Fruit fly (Drosophila melanogaster) whole organism, embryonic: Measurements from ENCODE around the gene Cip4.
A peak's percentile ranks its signal among the peaks of the same experiment; 100 is the strongest.

Experiments used
- Bdp1 ChIP-seq: fragments of 200-800 bp; sonication (Bioruptor generic); optimal IDR thresholded peaks from 3 replicates; lab custom pipeline; 2016; ENCODE audit warnings: missing biosample characterization, missing genetic modification characterization
- CG3281 ChIP-seq: fragments of 200-800 bp; sonication (Bioruptor generic); optimal IDR thresholded peaks from 3 replicates; lab custom pipeline; 2017; ENCODE audit warnings: missing biosample characterization, mild to moderate bottlenecking, missing genetic modification characterization
- Eip74EF ChIP-seq, 2 experiments: fragments of 200-800 bp in 1 of 2; fragments of >200 bp in 1 of 2; sonication (Bioruptor generic) in 1 of 2; optimal IDR thresholded peaks; 2 replicates each; lab custom pipeline; 2017 to 2019; ENCODE audit warnings: missing biosample characterization in 2 of 2, missing genetic modification characterization in 2 of 2, mild to moderate bottlenecking in 1 of 2, moderate library complexity in 1 of 2
- Gug ChIP-seq: fragments of 200-800 bp; sonication (Bioruptor generic); IDR thresholded peaks from 4 replicates; pipeline ENCODE4 v1.3.6; 2022; ENCODE audit warnings: missing biosample characterization, missing genetic modification characterization
- Hr78 ChIP-seq, 2 experiments: fragments of 200-800 bp in 1 of 2; fragments of >200 bp in 1 of 2; sonication (Bioruptor generic) in 1 of 2; optimal IDR thresholded peaks; 2 replicates each; lab custom pipeline; 2017 to 2019; ENCODE audit warnings: missing biosample characterization in 2 of 2, missing genetic modification characterization in 2 of 2, mild to moderate bottlenecking in 1 of 2, moderate library complexity in 1 of 2
- Myb ChIP-seq: fragments of 200-800 bp; sonication (Bioruptor generic); optimal IDR thresholded peaks from 2 replicates; lab custom pipeline; 2016; ENCODE audit warnings: missing biosample characterization, missing genetic modification characterization
- NK7.1 ChIP-seq: fragments of 200-800 bp; sonication (Bioruptor generic); optimal IDR thresholded peaks from 3 replicates; lab custom pipeline; 2016; ENCODE audit warnings: missing biosample characterization, missing genetic modification characterization
- Sox102F ChIP-seq: fragments of 200-800 bp; sonication (Bioruptor generic); optimal IDR thresholded peaks from 2 replicates; lab custom pipeline; 2018; ENCODE audit warnings: missing biosample characterization, mild to moderate bottlenecking, missing genetic modification characterization, moderate library complexity
- dati ChIP-seq: fragments of 200-800 bp; sonication (Bioruptor generic); IDR thresholded peaks from 2 replicates; pipeline ENCODE4 v1.3.6; 2022; ENCODE audit warnings: missing biosample characterization, missing genetic modification characterization
- lab ChIP-seq: fragments of 200-800 bp; sonication (Bioruptor generic); optimal IDR thresholded peaks from 3 replicates; lab custom pipeline; 2017; ENCODE audit warnings: missing biosample characterization, missing genetic modification characterization, mild to moderate bottlenecking, moderate library complexity, missing genetic modification reagents
- yki ChIP-seq: fragments of >200 bp; optimal IDR thresholded peaks from 3 replicates; lab custom pipeline; 2018

- peak; percentile 39 for TF ChIP-seq Bdp1 (GFP tag; lab: Kevin White, UChicago)
- TF ChIP-seq CG3281 = no peak
- TF ChIP-seq Sox102F = no peak
- no peak for TF ChIP-seq yki
- no peak for TF ChIP-seq dati (GFP tag; lab: Robert Waterston, UW)
- TF ChIP-seq Gug (GFP tag; lab: Robert Waterston, UW) = no peak; the same call in 3 of the 4 replicates
- no peak for TF ChIP-seq Eip74EF (GFP tag; optimal IDR thresholded peaks at IDR 0.05; lab: Kevin White, UChicago)
- peak; percentile 57 for TF ChIP-seq Myb
- no peak for TF ChIP-seq Hr78 (GFP tag; optimal IDR thresholded peaks at IDR 0.05; lab: Kevin White, UChicago)
- peak; percentile 53 for TF ChIP-seq lab
- TF ChIP-seq NK7.1 (GFP tag; lab: Kevin White, UChicago) = no peak
Observed at dm6 chr3L:4313299-4313698, 50.6 kb downstream of the Cip4 start, which contains the start of gene Claspin.
